Worm (Caenorhabditis elegans) whole organism, young adult: ENCODE results near the gene C08B6.14.

Experiments
- ama-1 ChIP-seq, 3 experiments: fragments of 150-350 bp in 1 of 3; sonication (generic microtip) in 2 of 3; optimal IDR thresholded peaks; 2 replicates each; lab custom pipeline; 2014 to 2018; ENCODE audit warnings: missing biosample characterization in 2 of 3, missing genetic modification characterization in 2 of 3, missing genetic modification reagents in 2 of 3
- athp-1 ChIP-seq: sonication (generic microtip); optimal IDR thresholded peaks from 2 replicates; lab custom pipeline; 2017; ENCODE audit warnings: mild to moderate bottlenecking, missing genetic modification characterization, missing compliant biosample characterization
- dpl-1 ChIP-seq: fragments of 150-350 bp; optimal IDR thresholded peaks from 2 replicates; lab custom pipeline; 2014; ENCODE audit warnings: missing biosample characterization, missing genetic modification reagents, missing genetic modification characterization
- ekl-4 ChIP-seq: fragments of 200-800 bp; sonication (Bioruptor generic); IDR thresholded peaks from 2 replicates; pipeline ENCODE4 v1.3.6; 2022; ENCODE audit warnings: missing genetic modification reagents, missing genetic modification characterization, missing compliant biosample characterization
- lir-1 ChIP-seq: fragments of 200-800 bp; sonication (Bioruptor generic); conservative IDR thresholded peaks from 2 replicates; pipeline ENCODE4 v1.3.6; 2022; ENCODE audit warnings: missing genetic modification reagents, missing genetic modification characterization, missing compliant biosample characterization
- nhr-120 ChIP-seq: fragments of 200-800 bp; sonication (Bioruptor generic); IDR thresholded peaks from 2 replicates; pipeline ENCODE4 v1.3.6; 2022; ENCODE audit warnings: missing genetic modification characterization, missing compliant biosample characterization
- pbrm-1 ChIP-seq: fragments of 200-800 bp; sonication (Bioruptor generic); IDR thresholded peaks from 2 replicates; pipeline ENCODE4 v1.3.6; 2022; ENCODE audit warnings: missing genetic modification reagents, missing genetic modification characterization, missing compliant biosample characterization
- pha-4 ChIP-seq: fragments of 150-350 bp; sonication (generic microtip); optimal IDR thresholded peaks from 2 replicates; lab custom pipeline; 2014; ENCODE audit warnings: missing biosample characterization, missing genetic modification reagents, missing genetic modification characterization
- snpc-4 ChIP-seq, 5 experiments: fragments of 150-350 bp in 1 of 5; sonication (generic microtip) in 4 of 5; optimal IDR thresholded peaks; 2 replicates each; lab custom pipeline; 2014 to 2018; ENCODE audit warnings: missing genetic modification characterization in 5 of 5, missing biosample characterization in 3 of 5, antibody characterized with exemption in 2 of 5, mild to moderate bottlenecking in 2 of 5, missing compliant biosample characterization in 2 of 5, missing genotype in 2 of 5, moderate library complexity in 2 of 5, missing genetic modification reagents in 1 of 5
- ztf-22 ChIP-seq: fragments of 200-800 bp; sonication (Bioruptor generic); optimal IDR thresholded peaks from 2 replicates; lab custom pipeline; 2018; ENCODE audit warnings: mild to moderate bottlenecking, missing genetic modification characterization, moderate library complexity, missing compliant biosample characterization

- no peak for TF ChIP-seq lir-1 (GFP tag; lab: Robert Waterston, UW)
- no peak for TF ChIP-seq nhr-120
- no peak for TF ChIP-seq pbrm-1 (GFP tag; lab: Robert Waterston, UW)
- TF ChIP-seq ztf-22 (GFP tag; lab: Kevin White, UChicago), result no peak
- TF ChIP-seq athp-1, result no peak
- no peak for TF ChIP-seq ekl-4 (GFP tag; lab: Robert Waterston, UW)
- TF ChIP-seq dpl-1, result no peak
- TF ChIP-seq snpc-4 (GFP tag; optimal IDR thresholded peaks at IDR 0.05; lab: Kevin White, UChicago), result no peak
- no peak for TF ChIP-seq snpc-4 (tag; optimal IDR thresholded peaks at IDR 0.05; lab: Kevin White, UChicago)
- no peak for TF ChIP-seq ama-1 (optimal IDR thresholded peaks at IDR 0.05; lab: Kevin White, UChicago)
- TF ChIP-seq ama-1 (GFP tag; optimal IDR thresholded peaks at IDR 0.05; lab: Kevin White, UChicago), result no peak
- TF ChIP-seq pha-4 (tag; lab: Kevin White, UChicago), result no peak
Measured at ce11 chrV:10090461-10090860, 11.4 kb downstream of the C08B6.14 start, which contains the start of gene R04B5.7.
